Worm (Caenorhabditis elegans) whole organism, mixed stage, embryonic: Measurements from ENCODE around the gene F35H10.3.

Experiments used
- ceh-39 ChIP-seq: fragments of 150-350 bp; optimal IDR thresholded peaks from 2 replicates; lab custom pipeline; 2014; ENCODE audit warnings: missing biosample characterization, missing genetic modification characterization
- cnd-1 ChIP-seq: fragments of 200-800 bp; sonication (Bioruptor generic); optimal IDR thresholded peaks from 2 replicates; lab custom pipeline; 2018; ENCODE audit warnings: mild to moderate bottlenecking, missing genetic modification characterization, missing compliant biosample characterization
- elt-3 ChIP-seq: fragments of 150-350 bp; optimal IDR thresholded peaks from 2 replicates; lab custom pipeline; 2014; ENCODE audit warnings: missing biosample characterization, missing genetic modification characterization
- lin-13 ChIP-seq: fragments of 150-350 bp; optimal IDR thresholded peaks from 2 replicates; lab custom pipeline; 2014; ENCODE audit warnings: missing biosample characterization, missing genetic modification characterization
- lsy-2 ChIP-seq: fragments of 150-350 bp; optimal IDR thresholded peaks from 2 replicates; lab custom pipeline; 2014; ENCODE audit warnings: missing biosample characterization, missing genetic modification characterization
- nhr-2 ChIP-seq: fragments of 150-350 bp; optimal IDR thresholded peaks from 2 replicates; lab custom pipeline; 2014; ENCODE audit warnings: missing biosample characterization, missing genetic modification characterization
- nhr-28 ChIP-seq: fragments of 150-350 bp; optimal IDR thresholded peaks from 2 replicates; lab custom pipeline; 2014; ENCODE audit warnings: missing biosample characterization, missing genetic modification characterization
- pha-4 ChIP-seq: fragments of 150-350 bp; optimal IDR thresholded peaks from 2 replicates; lab custom pipeline; 2018; ENCODE audit warnings: missing biosample characterization, missing genetic modification reagents, missing genetic modification characterization
- snpc-4 ChIP-seq: fragments of 150-350 bp; optimal IDR thresholded peaks from 2 replicates; lab custom pipeline; 2014; ENCODE audit warnings: missing biosample characterization, missing genetic modification characterization
- unc-62 ChIP-seq: fragments of 150-350 bp; optimal IDR thresholded peaks from 2 replicates; lab custom pipeline; 2014; ENCODE audit warnings: missing biosample characterization, missing genetic modification reagents, missing genetic modification characterization
- ztf-11 ChIP-seq: fragments of 150-350 bp; optimal IDR thresholded peaks from 2 replicates; lab custom pipeline; 2014; ENCODE audit warnings: missing biosample characterization, missing genetic modification characterization

- TF ChIP-seq ztf-11 (tag; lab: Kevin White, UChicago) (no peak), unc-62 (GFP tag; lab: Kevin White, UChicago) (no peak), lsy-2 (no peak), snpc-4 (tag; lab: Kevin White, UChicago) (no peak), elt-3 (tag; lab: Kevin White, UChicago) (no peak), pha-4 (tag; lab: Kevin White, UChicago) (no peak), nhr-28 (no peak), lin-13 (tag; lab: Kevin White, UChicago) (no peak), nhr-2 (no peak), ceh-39 (tag; lab: Kevin White, UChicago) (no peak), cnd-1 (tag; lab: Kevin White, UChicago) (no peak)
Measured at ce11 chrIV:8333554-8333953, 7.8 kb downstream of the F35H10.3 start.
